Fruit fly (Drosophila melanogaster) whole organism, prepupa: ENCODE measurements around the gene CG42764.

ENCODE experiments used
- Blimp-1 ChIP-seq: fragments of 200-800 bp; sonication (Bioruptor generic); optimal IDR thresholded peaks from 3 replicates; lab custom pipeline; 2017; ENCODE audit warnings: missing biosample characterization, missing genetic modification characterization, mild to moderate bottlenecking, moderate library complexity, missing genetic modification reagents
- CG11902 ChIP-seq: fragments of 200-800 bp; sonication (Bioruptor generic); optimal IDR thresholded peaks from 3 replicates; lab custom pipeline; 2016; ENCODE audit warnings: missing biosample characterization, missing genetic modification characterization
- CG15336 ChIP-seq: fragments of 200-800 bp; sonication (Bioruptor generic); IDR thresholded peaks from 2 replicates; pipeline ENCODE4 v1.3.6; 2022; ENCODE audit warnings: missing biosample characterization, missing genetic modification characterization
- CG16779 ChIP-seq: fragments of 200-800 bp; sonication (Bioruptor generic); optimal IDR thresholded peaks from 3 replicates; lab custom pipeline; 2017; ENCODE audit warnings: missing biosample characterization, mild to moderate bottlenecking, missing genetic modification characterization
- CG3032 ChIP-seq: fragments of 200-800 bp; optimal IDR thresholded peaks from 2 replicates; lab custom pipeline; 2019; ENCODE audit warnings: missing biosample characterization, mild to moderate bottlenecking, missing genetic modification characterization, moderate library complexity
- CG31627 ChIP-seq: fragments of 200-800 bp; sonication (Bioruptor generic); optimal IDR thresholded peaks from 3 replicates; lab custom pipeline; 2016; ENCODE audit warnings: missing biosample characterization, missing genetic modification characterization
- CG32006 ChIP-seq: fragments of 200-800 bp; sonication (Bioruptor generic); optimal IDR thresholded peaks from 3 replicates; lab custom pipeline; 2017; ENCODE audit warnings: missing biosample characterization, mild to moderate bottlenecking, missing genetic modification characterization
- CG34406 ChIP-seq: fragments of 200-800 bp; sonication (Bioruptor generic); optimal IDR thresholded peaks from 3 replicates; lab custom pipeline; 2016; ENCODE audit warnings: missing biosample characterization, missing genetic modification characterization
- CG3919 ChIP-seq: fragments of 200-800 bp; sonication (Bioruptor generic); optimal IDR thresholded peaks from 3 replicates; lab custom pipeline; 2016; ENCODE audit warnings: missing biosample characterization, missing genetic modification characterization
- CG4318 ChIP-seq: fragments of 200-800 bp; sonication (Bioruptor generic); optimal IDR thresholded peaks from 3 replicates; lab custom pipeline; 2017; ENCODE audit warnings: missing biosample characterization, mild to moderate bottlenecking, missing genetic modification characterization
- CG6163 ChIP-seq: fragments of 200-800 bp; sonication (Bioruptor generic); IDR thresholded peaks from 3 replicates; pipeline ENCODE4 v1.3.6; 2022; ENCODE audit warnings: missing biosample characterization, missing genetic modification characterization
- CG6276 ChIP-seq: fragments of 200-800 bp; sonication (Bioruptor generic); optimal IDR thresholded peaks from 2 replicates; lab custom pipeline; 2017; ENCODE audit warnings: missing biosample characterization, mild to moderate bottlenecking, missing genetic modification characterization
- CG6792 ChIP-seq: fragments of 200-800 bp; sonication (Bioruptor generic); optimal IDR thresholded peaks from 3 replicates; lab custom pipeline; 2016; ENCODE audit warnings: missing biosample characterization, missing genetic modification characterization
- CG6808 ChIP-seq: fragments of 200-800 bp; sonication (Bioruptor generic); optimal IDR thresholded peaks from 3 replicates; lab custom pipeline; 2017; ENCODE audit warnings: missing biosample characterization, missing genetic modification characterization, mild to moderate bottlenecking, moderate library complexity, missing genetic modification reagents
- CG6854 ChIP-seq: fragments of 200-800 bp; sonication (Bioruptor generic); optimal IDR thresholded peaks from 2 replicates; lab custom pipeline; 2017; ENCODE audit warnings: missing biosample characterization, mild to moderate bottlenecking, missing genetic modification characterization
- CG7368 ChIP-seq: fragments of 200-800 bp; sonication (Bioruptor generic); optimal IDR thresholded peaks from 3 replicates; lab custom pipeline; 2016; ENCODE audit warnings: missing biosample characterization, missing genetic modification characterization
- CG8319 ChIP-seq: fragments of 200-800 bp; sonication (Bioruptor generic); optimal IDR thresholded peaks from 3 replicates; lab custom pipeline; 2016; ENCODE audit warnings: missing biosample characterization, missing genetic modification characterization
- CG8632 ChIP-seq: fragments of 200-800 bp; sonication (Bioruptor generic); optimal IDR thresholded peaks from 3 replicates; lab custom pipeline; 2016; ENCODE audit warnings: missing biosample characterization, missing genetic modification characterization
- CG9139 ChIP-seq: fragments of 200-800 bp; sonication (Bioruptor generic); optimal IDR thresholded peaks from 3 replicates; lab custom pipeline; 2017; ENCODE audit warnings: missing biosample characterization, mild to moderate bottlenecking, missing genetic modification characterization
- Eip78C ChIP-seq: fragments of 200-800 bp; sonication (Bioruptor generic); peaks from one replicate; lab custom pipeline; 2016; ENCODE audit warnings: missing biosample characterization, missing genetic modification characterization
- Eip93F ChIP-seq: fragments of 200-800 bp; sonication (Bioruptor generic); optimal IDR thresholded peaks from 2 replicates; lab custom pipeline; 2016; ENCODE audit warnings: missing biosample characterization, mild to moderate bottlenecking, missing genetic modification characterization
- Ets21C ChIP-seq: fragments of 200-800 bp; sonication (Bioruptor generic); optimal IDR thresholded peaks from 3 replicates; lab custom pipeline; 2016; ENCODE audit warnings: missing biosample characterization, missing genetic modification characterization
- Ets96B ChIP-seq: fragments of 200-800 bp; optimal IDR thresholded peaks from 2 replicates; lab custom pipeline; 2019; ENCODE audit warnings: missing biosample characterization, mild to moderate bottlenecking, missing genetic modification characterization, moderate library complexity
- Hr38 ChIP-seq: sonication (Bioruptor generic); optimal IDR thresholded peaks from 2 replicates; lab custom pipeline; 2016; ENCODE audit warnings: missing biosample characterization, missing genetic modification characterization
- Hr39 ChIP-seq: fragments of 200-800 bp; sonication (Bioruptor generic); optimal IDR thresholded peaks from 2 replicates; lab custom pipeline; 2016; ENCODE audit warnings: missing biosample characterization, missing genetic modification characterization
- Hr4 ChIP-seq: fragments of 200-800 bp; sonication (Bioruptor generic); optimal IDR thresholded peaks from 3 replicates; lab custom pipeline; 2016; ENCODE audit warnings: missing biosample characterization, missing genetic modification characterization
- Lpt ChIP-seq: fragments of 200-800 bp; sonication (Bioruptor generic); optimal IDR thresholded peaks from 3 replicates; lab custom pipeline; 2016; ENCODE audit warnings: missing biosample characterization, missing genetic modification characterization
- Met ChIP-seq: fragments of 200-800 bp; sonication (Bioruptor generic); optimal IDR thresholded peaks from 3 replicates; lab custom pipeline; 2016; ENCODE audit warnings: missing biosample characterization, missing genetic modification characterization
- OdsH ChIP-seq: fragments of 200-800 bp; sonication (Bioruptor generic); optimal IDR thresholded peaks from 3 replicates; lab custom pipeline; 2016; ENCODE audit warnings: missing biosample characterization, missing genetic modification characterization
- Smox ChIP-seq: fragments of 200-800 bp; sonication (Bioruptor generic); optimal IDR thresholded peaks from 3 replicates; lab custom pipeline; 2016; ENCODE audit warnings: missing biosample characterization, missing genetic modification characterization
- Sox14 ChIP-seq: fragments of 200-800 bp; sonication (Bioruptor generic); optimal IDR thresholded peaks from 3 replicates; lab custom pipeline; 2016; ENCODE audit warnings: missing biosample characterization, missing genetic modification characterization
- Sox15 ChIP-seq: fragments of 200-800 bp; sonication (Bioruptor generic); optimal IDR thresholded peaks from 3 replicates; lab custom pipeline; 2016; ENCODE audit warnings: missing biosample characterization, missing genetic modification characterization
- achi ChIP-seq: fragments of 200-800 bp; sonication (Bioruptor generic); optimal IDR thresholded peaks from 3 replicates; lab custom pipeline; 2016; ENCODE audit warnings: missing biosample characterization, missing genetic modification characterization
- acj6 ChIP-seq: fragments of 200-800 bp; sonication (Bioruptor generic); optimal IDR thresholded peaks from 3 replicates; lab custom pipeline; 2016; ENCODE audit warnings: missing biosample characterization, missing genetic modification characterization
- cyc ChIP-seq: fragments of 200-800 bp; sonication (Bioruptor generic); optimal IDR thresholded peaks from 3 replicates; lab custom pipeline; 2016; ENCODE audit warnings: missing biosample characterization, missing genetic modification characterization
- dac ChIP-seq: fragments of 200-800 bp; sonication (Bioruptor generic); optimal IDR thresholded peaks from 2 replicates; lab custom pipeline; 2017; ENCODE audit warnings: missing biosample characterization, mild to moderate bottlenecking, missing genetic modification characterization
- dsx ChIP-seq: fragments of 200-800 bp; optimal IDR thresholded peaks from 3 replicates; lab custom pipeline; 2019; ENCODE audit warnings: missing biosample characterization, mild to moderate bottlenecking, missing genetic modification characterization, moderate library complexity; ENCODE audit not compliant: poor library complexity, severe bottlenecking
- eg ChIP-seq: fragments of 200-800 bp; sonication (Bioruptor generic); IDR thresholded peaks from 3 replicates; pipeline ENCODE4 v1.3.6; 2022; ENCODE audit warnings: missing biosample characterization, missing genetic modification characterization
- esn ChIP-seq: fragments of 200-800 bp; sonication (Bioruptor generic); optimal IDR thresholded peaks from 2 replicates; lab custom pipeline; 2016; ENCODE audit warnings: missing biosample characterization, mild to moderate bottlenecking, missing genetic modification characterization, moderate library complexity
- fd59A ChIP-seq: fragments of 200-800 bp; sonication (Bioruptor generic); optimal IDR thresholded peaks from 2 replicates; lab custom pipeline; 2017; ENCODE audit warnings: missing biosample characterization, mild to moderate bottlenecking, missing genetic modification characterization, missing genetic modification reagents
- fd85E ChIP-seq: fragments of 200-800 bp; sonication (Bioruptor generic); optimal IDR thresholded peaks from 3 replicates; lab custom pipeline; 2016; ENCODE audit warnings: missing biosample characterization, missing genetic modification characterization
- lz ChIP-seq: fragments of 200-800 bp; sonication (Bioruptor generic); optimal IDR thresholded peaks from 3 replicates; lab custom pipeline; 2016; ENCODE audit warnings: missing biosample characterization, missing genetic modification characterization
- net ChIP-seq: fragments of 200-800 bp; sonication (Bioruptor generic); optimal IDR thresholded peaks from 3 replicates; lab custom pipeline; 2016; ENCODE audit warnings: missing biosample characterization, missing genetic modification characterization
- spab ChIP-seq: fragments of 200-800 bp; sonication (Bioruptor generic); optimal IDR thresholded peaks from 2 replicates; lab custom pipeline; 2017; ENCODE audit warnings: missing biosample characterization, mild to moderate bottlenecking, missing genetic modification characterization, missing genetic modification reagents
- ss ChIP-seq, 2 experiments: fragments of 200-800 bp; sonication (Bioruptor generic); optimal IDR thresholded peaks; 2 replicates in 1 of 2; 3 replicates in 1 of 2; lab custom pipeline; 2017 to 2018; ENCODE audit warnings: mild to moderate bottlenecking in 2 of 2, missing biosample characterization in 2 of 2, missing genetic modification characterization in 2 of 2, moderate library complexity in 1 of 2
- svp ChIP-seq: fragments of 200-800 bp; sonication (Bioruptor generic); peaks from one replicate; lab custom pipeline; 2016; ENCODE audit warnings: missing biosample characterization, missing genetic modification characterization
- topi ChIP-seq: fragments of 200-800 bp; sonication (Bioruptor generic); optimal IDR thresholded peaks from 3 replicates; lab custom pipeline; 2016; ENCODE audit warnings: missing biosample characterization, missing genetic modification characterization
- vri ChIP-seq: fragments of 200-800 bp; sonication (Bioruptor generic); optimal IDR thresholded peaks from 3 replicates; lab custom pipeline; 2016; ENCODE audit warnings: missing biosample characterization, mild to moderate bottlenecking, missing genetic modification characterization

CG42764 gene

dm6 chr3L:20471499-20472313 lies 5.9 kb upstream of the CG42764 start (continued):
- TF ChIP-seq Blimp-1 (GFP tag; lab: Kevin White, UChicago), result no peak
- peak; percentile 5 for TF ChIP-seq dsx (GFP tag; lab: Kevin White, UChicago)
- no peak for TF ChIP-seq CG6276 (GFP tag; lab: Kevin White, UChicago)
- 0 out of 3 replicates have a peak, but pooled peaks have one; percentile 31 for TF ChIP-seq CG6163 (GFP tag; lab: Robert Waterston, UW)
- TF ChIP-seq Hr38 (GFP tag; lab: Kevin White, UChicago), result no peak
- TF ChIP-seq svp (GFP tag; lab: Kevin White, UChicago), result peak; percentile 98
- no peak for TF ChIP-seq CG8319
- TF ChIP-seq Hr4 (GFP tag; lab: Kevin White, UChicago), result peak; percentile 34
- peak; percentile 5 for TF ChIP-seq CG34406 (GFP tag; lab: Kevin White, UChicago)
- no peak for TF ChIP-seq Met (GFP tag; lab: Kevin White, UChicago)
- peak; percentile 38 for TF ChIP-seq acj6
- peak; percentile 75 for TF ChIP-seq Eip78C (GFP tag; lab: Kevin White, UChicago)
- no peak for TF ChIP-seq lz
- peak; percentile 24 for TF ChIP-seq achi
- peak; percentile 1 for TF ChIP-seq OdsH
- no peak for TF ChIP-seq vri
- peak; percentile 22 for TF ChIP-seq CG32006 (GFP tag; lab: Kevin White, UChicago)
- TF ChIP-seq Eip93F (GFP tag; lab: Kevin White, UChicago), result no peak
- no peak for TF ChIP-seq ss (GFP tag; optimal IDR thresholded peaks at IDR 0.05; lab: Kevin White, UChicago)
- TF ChIP-seq CG6808 (GFP tag; lab: Kevin White, UChicago), result no peak
- TF ChIP-seq Sox14, result peak; percentile 25
- peak; percentile 23 for TF ChIP-seq Lpt (GFP tag; lab: Kevin White, UChicago)
- TF ChIP-seq dac (GFP tag; lab: Kevin White, UChicago), result no peak
- TF ChIP-seq CG16779 (tag; lab: Kevin White, UChicago), result no peak
- TF ChIP-seq topi (GFP tag; lab: Kevin White, UChicago), result no peak
- TF ChIP-seq Ets96B, result no peak
- peak; percentile 35 for TF ChIP-seq CG3919 (GFP tag; lab: Kevin White, UChicago)
- no peak for TF ChIP-seq CG6854 (GFP tag; lab: Kevin White, UChicago)
- TF ChIP-seq CG7368 (GFP tag; lab: Kevin White, UChicago), result no peak
- no peak for TF ChIP-seq Ets21C (GFP tag; lab: Kevin White, UChicago)
- peak; percentile 35; the same call in 1 of the 3 replicates for TF ChIP-seq eg (GFP tag; lab: Robert Waterston, UW)
- TF ChIP-seq Smox, result no peak
- peak; percentile 8 for TF ChIP-seq net (GFP tag; lab: Kevin White, UChicago)
- no peak for TF ChIP-seq cyc
- peak; percentile 10 for TF ChIP-seq esn (GFP tag; lab: Kevin White, UChicago)
- no peak for TF ChIP-seq CG6792 (GFP tag; lab: Kevin White, UChicago)
- TF ChIP-seq Hr39 (GFP tag; lab: Kevin White, UChicago), result no peak
- TF ChIP-seq CG9139 (GFP tag; lab: Kevin White, UChicago), result no peak
- TF ChIP-seq spab (GFP tag; lab: Kevin White, UChicago), result no peak

- no peak for TF ChIP-seq lz
- TF ChIP-seq CG15336 (GFP tag; lab: Robert Waterston, UW), result peak; percentile 76
- no peak for TF ChIP-seq Sox15
- TF ChIP-seq CG6854 (GFP tag; lab: Kevin White, UChicago), result no peak
- peak; percentile 50 for TF ChIP-seq CG6276 (GFP tag; lab: Kevin White, UChicago)
- no peak for TF ChIP-seq Sox14
- peak; percentile 6 for TF ChIP-seq CG4318 (GFP tag; lab: Kevin White, UChicago)
- TF ChIP-seq CG3032 (tag; lab: Kevin White, UChicago), result no peak
- TF ChIP-seq fd85E (GFP tag; lab: Kevin White, UChicago), result no peak
- no peak for TF ChIP-seq spab (GFP tag; lab: Kevin White, UChicago)
- peak; percentile 24 for TF ChIP-seq CG8632 (GFP tag; lab: Kevin White, UChicago)
- TF ChIP-seq eg (GFP tag; lab: Robert Waterston, UW), result peak; percentile 82
- no peak for TF ChIP-seq CG6808 (GFP tag; lab: Kevin White, UChicago)
- TF ChIP-seq CG9139 (GFP tag; lab: Kevin White, UChicago), result no peak
- no peak for TF ChIP-seq svp (GFP tag; lab: Kevin White, UChicago)
- TF ChIP-seq dsx (GFP tag; lab: Kevin White, UChicago), result no peak
- TF ChIP-seq ss (GFP tag; optimal IDR thresholded peaks at IDR 0.05; lab: Kevin White, UChicago), result no peak
- no peak for TF ChIP-seq Met (GFP tag; lab: Kevin White, UChicago)
- TF ChIP-seq achi, result no peak
- peak; percentile 39 for TF ChIP-seq OdsH
- TF ChIP-seq fd59A (GFP tag; lab: Kevin White, UChicago), result peak; percentile 37
- no peak for TF ChIP-seq Smox
- TF ChIP-seq CG11902 (GFP tag; lab: Kevin White, UChicago), result no peak
- TF ChIP-seq CG31627 (GFP tag; lab: Kevin White, UChicago), result no peak
Measured at dm6 chr3L:20470991-20471498, 5.2 kb upstream of the CG42764 start.
